Worm (Caenorhabditis elegans) whole organism, mixed stage, embryonic: ENCODE measurements around the gene arle-14.

Experiments used
- M03D4.4 ChIP-seq: sonication (generic microtip); optimal IDR thresholded peaks from 2 replicates; lab custom pipeline; 2017; ENCODE audit warnings: mild to moderate bottlenecking, missing genetic modification characterization, missing compliant biosample characterization
- bed-3 ChIP-seq: fragments of 200-800 bp; sonication (Bioruptor generic); optimal IDR thresholded peaks from 3 replicates; lab custom pipeline; 2018; ENCODE audit warnings: mild to moderate bottlenecking, missing genetic modification characterization, moderate library complexity, missing compliant biosample characterization
- blmp-1 ChIP-seq: fragments of 150-350 bp; optimal IDR thresholded peaks from 2 replicates; lab custom pipeline; 2014; ENCODE audit warnings: missing biosample characterization, missing genetic modification characterization
- ceh-39 ChIP-seq: fragments of 150-350 bp; optimal IDR thresholded peaks from 2 replicates; lab custom pipeline; 2014; ENCODE audit warnings: missing biosample characterization, missing genetic modification characterization
- ceh-43 ChIP-seq: fragments of 200-800 bp; sonication (Bioruptor generic); optimal IDR thresholded peaks from 2 replicates; lab custom pipeline; 2018; ENCODE audit warnings: mild to moderate bottlenecking, missing genetic modification characterization, moderate library complexity, missing compliant biosample characterization
- ceh-83 ChIP-seq: fragments of 200-800 bp; sonication (Bioruptor generic); optimal IDR thresholded peaks from 2 replicates; lab custom pipeline; 2018; ENCODE audit warnings: mild to moderate bottlenecking, missing genetic modification characterization, missing compliant biosample characterization
- ces-1 ChIP-seq: fragments of 150-350 bp; optimal IDR thresholded peaks from 2 replicates; lab custom pipeline; 2014; ENCODE audit warnings: missing biosample characterization, missing genetic modification reagents, missing genetic modification characterization
- cnd-1 ChIP-seq: fragments of 200-800 bp; sonication (Bioruptor generic); optimal IDR thresholded peaks from 2 replicates; lab custom pipeline; 2018; ENCODE audit warnings: mild to moderate bottlenecking, missing genetic modification characterization, missing compliant biosample characterization
- drap-1 ChIP-seq: fragments of 200-800 bp; sonication (Bioruptor generic); optimal IDR thresholded peaks from 3 replicates; lab custom pipeline; 2018; ENCODE audit warnings: mild to moderate bottlenecking, missing genetic modification characterization, missing compliant biosample characterization
- elt-1 ChIP-seq: sonication (generic microtip); optimal IDR thresholded peaks from 2 replicates; lab custom pipeline; 2017; ENCODE audit warnings: missing genetic modification characterization, mild to moderate bottlenecking, missing compliant biosample characterization, antibody characterized with exemption, moderate library complexity, borderline replicate concordance; ENCODE audit not compliant: insufficient read depth
- elt-3 ChIP-seq: fragments of 150-350 bp; optimal IDR thresholded peaks from 2 replicates; lab custom pipeline; 2014; ENCODE audit warnings: missing biosample characterization, missing genetic modification characterization
- flh-1 ChIP-seq: fragments of 200-800 bp; sonication (Bioruptor generic); optimal IDR thresholded peaks from 2 replicates; lab custom pipeline; 2018; ENCODE audit warnings: mild to moderate bottlenecking, missing genetic modification characterization, moderate library complexity, missing compliant biosample characterization
- ham-2 ChIP-seq: fragments of 200-800 bp; sonication (Bioruptor generic); optimal IDR thresholded peaks from 2 replicates; lab custom pipeline; 2018; ENCODE audit warnings: mild to moderate bottlenecking, missing genetic modification characterization, missing compliant biosample characterization
- hlh-1 ChIP-seq: fragments of 150-350 bp; optimal IDR thresholded peaks from 2 replicates; lab custom pipeline; 2014; ENCODE audit warnings: missing biosample characterization, missing genetic modification reagents, missing genetic modification characterization
- lin-13 ChIP-seq: fragments of 150-350 bp; optimal IDR thresholded peaks from 2 replicates; lab custom pipeline; 2014; ENCODE audit warnings: missing biosample characterization, missing genetic modification characterization
- lin-32 ChIP-seq: fragments of 200-800 bp; sonication (Bioruptor generic); optimal IDR thresholded peaks from 2 replicates; lab custom pipeline; 2018; ENCODE audit warnings: mild to moderate bottlenecking, missing genetic modification characterization, missing compliant biosample characterization
- lsy-2 ChIP-seq: fragments of 150-350 bp; optimal IDR thresholded peaks from 2 replicates; lab custom pipeline; 2014; ENCODE audit warnings: missing biosample characterization, missing genetic modification characterization
- mab-5 ChIP-seq: fragments of 150-350 bp; optimal IDR thresholded peaks from 2 replicates; lab custom pipeline; 2014; ENCODE audit warnings: missing biosample characterization, missing genetic modification characterization
- mep-1 ChIP-seq: fragments of 150-350 bp; optimal IDR thresholded peaks from 2 replicates; lab custom pipeline; 2017; ENCODE audit warnings: missing biosample characterization, missing genetic modification reagents, missing genetic modification characterization, inconsistent platforms
- mls-2 ChIP-seq: sonication (generic microtip); optimal IDR thresholded peaks from 2 replicates; lab custom pipeline; 2016; ENCODE audit warnings: mild to moderate bottlenecking, missing genetic modification characterization, moderate library complexity, missing compliant biosample characterization
- nhr-12 ChIP-seq: fragments of 150-350 bp; optimal IDR thresholded peaks from 2 replicates; lab custom pipeline; 2014; ENCODE audit warnings: missing biosample characterization, missing genetic modification characterization
- nhr-2 ChIP-seq: fragments of 150-350 bp; optimal IDR thresholded peaks from 2 replicates; lab custom pipeline; 2014; ENCODE audit warnings: missing biosample characterization, missing genetic modification characterization
- nhr-237 ChIP-seq: fragments of 150-350 bp; optimal IDR thresholded peaks from 2 replicates; lab custom pipeline; 2014; ENCODE audit warnings: missing biosample characterization, missing genetic modification characterization
- nhr-28 ChIP-seq: fragments of 150-350 bp; optimal IDR thresholded peaks from 2 replicates; lab custom pipeline; 2014; ENCODE audit warnings: missing biosample characterization, missing genetic modification characterization
- nhr-76 ChIP-seq: sonication (generic microtip); optimal IDR thresholded peaks from 2 replicates; lab custom pipeline; 2017; ENCODE audit warnings: missing biosample characterization, missing genetic modification characterization
- pha-4 ChIP-seq: fragments of 150-350 bp; optimal IDR thresholded peaks from 2 replicates; lab custom pipeline; 2018; ENCODE audit warnings: missing biosample characterization, missing genetic modification reagents, missing genetic modification characterization
- sem-2 ChIP-seq: fragments of 200-800 bp; sonication (Bioruptor generic); optimal IDR thresholded peaks from 2 replicates; lab custom pipeline; 2018; ENCODE audit warnings: mild to moderate bottlenecking, missing genetic modification characterization, missing compliant biosample characterization
- snpc-4 ChIP-seq: fragments of 150-350 bp; optimal IDR thresholded peaks from 2 replicates; lab custom pipeline; 2014; ENCODE audit warnings: missing biosample characterization, missing genetic modification characterization
- sptf-1 ChIP-seq: sonication (generic microtip); optimal IDR thresholded peaks from 2 replicates; lab custom pipeline; 2017; ENCODE audit warnings: mild to moderate bottlenecking, missing genetic modification characterization, moderate library complexity, missing compliant biosample characterization
- tbx-8 ChIP-seq: fragments of 200-800 bp; sonication (Bioruptor generic); optimal IDR thresholded peaks from 2 replicates; lab custom pipeline; 2018; ENCODE audit warnings: mild to moderate bottlenecking, missing genetic modification characterization, moderate library complexity, missing compliant biosample characterization
- unc-120 ChIP-seq: sonication (generic microtip); optimal IDR thresholded peaks from 2 replicates; lab custom pipeline; 2017; ENCODE audit warnings: missing genetic modification characterization, missing compliant biosample characterization; ENCODE audit not compliant: poor library complexity, severe bottlenecking
- unc-39 ChIP-seq: fragments of 150-350 bp; optimal IDR thresholded peaks from 2 replicates; lab custom pipeline; 2014; ENCODE audit warnings: missing biosample characterization, missing genetic modification characterization
- unc-62 ChIP-seq: fragments of 150-350 bp; optimal IDR thresholded peaks from 2 replicates; lab custom pipeline; 2014; ENCODE audit warnings: missing biosample characterization, missing genetic modification reagents, missing genetic modification characterization
- zip-8 ChIP-seq: fragments of 150-350 bp; optimal IDR thresholded peaks from 2 replicates; lab custom pipeline; 2014; ENCODE audit warnings: missing biosample characterization, missing genetic modification characterization
- ztf-11 ChIP-seq: fragments of 150-350 bp; optimal IDR thresholded peaks from 2 replicates; lab custom pipeline; 2014; ENCODE audit warnings: missing biosample characterization, missing genetic modification characterization

Gene arle-14

DNA sequence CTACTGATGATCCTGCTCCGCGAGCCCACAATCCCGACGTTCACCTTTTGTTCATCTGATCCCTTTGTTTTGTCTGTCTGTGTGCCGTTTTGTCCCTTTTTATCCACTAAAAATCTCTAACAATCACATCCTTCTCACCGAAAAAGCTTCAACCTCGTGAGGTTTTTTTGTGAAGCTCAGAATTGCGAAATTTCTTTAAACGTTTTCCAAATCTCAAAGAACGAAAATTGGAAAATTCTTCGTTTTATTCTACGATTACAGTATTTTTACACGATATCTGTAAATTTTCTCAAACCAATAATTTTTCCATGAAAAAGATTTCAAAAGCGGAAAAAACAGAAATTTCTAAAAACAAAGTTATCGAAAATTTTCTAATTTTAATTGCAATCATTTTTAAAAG, 18.5 kb upstream of the arle-14 start:
- no peak for TF ChIP-seq ceh-39 (tag; lab: Kevin White, UChicago)
- TF ChIP-seq nhr-28 (tag; lab: Kevin White, UChicago), result no peak
- TF ChIP-seq hlh-1 (tag; lab: Kevin White, UChicago), result no peak
- no peak for TF ChIP-seq lin-13 (tag; lab: Kevin White, UChicago)
- TF ChIP-seq bed-3 (GFP tag; lab: Kevin White, UChicago), result no peak
- TF ChIP-seq lin-32 (GFP tag; lab: Kevin White, UChicago), result no peak
- no peak for TF ChIP-seq mls-2 (tag; lab: Kevin White, UChicago)
- no peak for TF ChIP-seq ham-2
- TF ChIP-seq ztf-11 (tag; lab: Kevin White, UChicago), result no peak
- TF ChIP-seq sem-2 (GFP tag; lab: Kevin White, UChicago), result no peak
- no peak for TF ChIP-seq blmp-1 (tag; lab: Kevin White, UChicago)
- TF ChIP-seq tbx-8 (GFP tag; lab: Kevin White, UChicago), result no peak
- TF ChIP-seq mep-1, result no peak
- no peak for TF ChIP-seq snpc-4

DNA sequence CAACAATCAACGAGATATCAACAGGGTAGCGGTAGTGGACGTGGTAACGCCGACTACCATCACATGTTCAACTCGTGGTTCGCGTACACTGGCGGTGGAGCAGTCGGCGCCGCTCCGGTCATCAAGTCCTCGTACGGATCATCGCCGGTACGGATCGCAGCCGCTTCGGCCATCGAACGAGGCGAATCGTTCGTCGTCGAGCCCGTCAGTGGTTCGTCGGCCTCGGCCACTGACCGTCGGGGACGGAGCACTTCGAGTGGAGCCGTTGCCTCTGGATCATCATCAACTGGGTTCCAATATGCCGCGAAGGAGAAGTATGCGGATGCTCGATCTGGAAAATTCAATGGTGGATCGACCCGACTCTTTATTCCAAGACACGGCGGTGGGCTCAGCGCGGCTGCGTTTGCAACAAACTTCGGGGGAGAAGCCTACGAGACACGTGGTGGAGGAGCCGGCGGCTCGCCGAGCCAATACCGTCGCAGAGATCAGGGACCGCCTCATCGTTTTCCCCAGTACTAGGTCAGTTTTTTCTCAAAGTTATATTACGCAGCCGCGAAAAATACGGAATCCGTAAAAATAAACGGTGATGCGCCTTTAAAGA, 17.2 kb upstream of the arle-14 start:
- TF ChIP-seq sem-2 (GFP tag; lab: Kevin White, UChicago) (peak; percentile 2), mep-1 (no peak)
- TF ChIP-seq, all 35 proteins: peak for 1

DNA sequence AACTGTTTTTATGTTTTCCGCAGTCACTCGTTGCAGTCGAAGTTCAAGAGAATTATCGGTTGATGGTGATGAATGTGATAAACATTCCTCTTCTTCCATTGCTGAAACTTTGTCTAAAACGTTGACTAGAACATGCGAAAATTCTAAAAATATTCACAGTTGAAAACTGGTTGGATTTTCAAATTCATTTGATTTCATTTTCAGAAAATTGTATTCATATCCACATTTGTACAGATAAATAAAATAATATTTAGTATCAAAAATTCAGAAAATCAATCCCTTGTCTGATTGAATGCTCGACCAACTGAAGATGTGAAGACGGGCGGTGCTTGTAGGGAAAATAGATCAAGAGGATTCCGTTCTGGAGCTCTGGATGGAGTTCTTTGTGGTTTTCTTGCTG, 14.9 kb upstream of the arle-14 start, which contains the start of gene F54E7.9:
F54E7.9 (minus strand) TSS at position 101 of the 400 bp plus-strand sequence.
- no peak for TF ChIP-seq snpc-4
- no peak for TF ChIP-seq elt-3 (tag; lab: Kevin White, UChicago)
- TF ChIP-seq ceh-43 (GFP tag; lab: Kevin White, UChicago), result no peak
- no peak for TF ChIP-seq elt-1 (tag; lab: Kevin White, UChicago)
- TF ChIP-seq sptf-1 (tag; lab: Kevin White, UChicago), result no peak
- no peak for TF ChIP-seq ztf-11 (tag; lab: Kevin White, UChicago)
- no peak for TF ChIP-seq mls-2 (tag; lab: Kevin White, UChicago)
- TF ChIP-seq unc-120 (tag; lab: Kevin White, UChicago), result no peak
- TF ChIP-seq nhr-28 (tag; lab: Kevin White, UChicago), result no peak
- no peak for TF ChIP-seq lin-32 (GFP tag; lab: Kevin White, UChicago)
- TF ChIP-seq mab-5, result no peak
- TF ChIP-seq sem-2 (GFP tag; lab: Kevin White, UChicago), result no peak
- no peak for TF ChIP-seq ces-1 (GFP tag; lab: Kevin White, UChicago)
- TF ChIP-seq nhr-12 (tag; lab: Kevin White, UChicago), result no peak
- no peak for TF ChIP-seq nhr-2 (tag; lab: Kevin White, UChicago)
- TF ChIP-seq hlh-1 (tag; lab: Kevin White, UChicago), result no peak
- TF ChIP-seq blmp-1 (tag; lab: Kevin White, UChicago), result no peak
- TF ChIP-seq unc-39, result no peak
- TF ChIP-seq, all 35 proteins: peak for 0

DNA sequence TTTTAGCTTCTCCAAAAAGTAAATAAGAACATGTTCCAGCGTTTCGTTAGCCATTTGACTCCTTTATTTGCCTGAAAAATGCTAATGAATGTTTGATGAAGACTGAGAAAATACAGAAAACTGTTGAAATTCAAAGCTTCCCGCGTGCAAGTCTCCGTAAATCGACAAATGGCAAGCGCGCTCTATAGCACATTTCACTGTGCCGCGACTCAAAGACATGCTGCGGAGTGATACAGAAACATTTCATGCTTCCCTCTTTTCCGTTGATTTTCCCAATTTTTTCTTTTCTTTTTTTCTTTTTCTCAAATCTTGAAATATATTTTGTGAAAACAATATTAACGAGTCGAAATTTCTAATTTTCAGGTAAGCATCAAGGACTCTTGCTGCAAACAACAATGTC, 13.8 kb upstream of the arle-14 start, which contains the start of the genes ska-3 and rps-12:
ska-3 (minus strand) TSS at position 71 of the 400 bp plus-strand sequence.
rps-12 (plus strand) TSS at position 364 of the 400 bp plus-strand sequence.
- peak; percentile 73 for TF ChIP-seq mls-2 (tag; lab: Kevin White, UChicago)
- TF ChIP-seq lin-13 (tag; lab: Kevin White, UChicago), result peak; percentile 99
- TF ChIP-seq tbx-8 (GFP tag; lab: Kevin White, UChicago), result peak; percentile 55
- TF ChIP-seq nhr-237 (tag; lab: Kevin White, UChicago), result peak; percentile 98
- peak; percentile 11 for TF ChIP-seq sem-2 (GFP tag; lab: Kevin White, UChicago)
- no peak for TF ChIP-seq snpc-4
- TF ChIP-seq lin-32 (GFP tag; lab: Kevin White, UChicago), result no peak
- TF ChIP-seq M03D4.4 (tag; lab: Kevin White, UChicago), result peak; percentile 89
- TF ChIP-seq drap-1 (GFP tag; lab: Kevin White, UChicago), result peak; percentile 86
- TF ChIP-seq nhr-28 (tag; lab: Kevin White, UChicago), result peak; percentile 24
- TF ChIP-seq elt-3 (tag; lab: Kevin White, UChicago), result peak; percentile 55
- TF ChIP-seq hlh-1 (tag; lab: Kevin White, UChicago), result peak; percentile 66
- no peak for TF ChIP-seq nhr-76 (tag; lab: Kevin White, UChicago)
- peak; percentile 45 for TF ChIP-seq cnd-1 (tag; lab: Kevin White, UChicago)
- peak; percentile 25 for TF ChIP-seq ceh-83 (GFP tag; lab: Kevin White, UChicago)
- peak; percentile 100 for TF ChIP-seq mep-1
- TF ChIP-seq flh-1 (GFP tag; lab: Kevin White, UChicago), result no peak
- peak; percentile 85 for TF ChIP-seq unc-62 (GFP tag; lab: Kevin White, UChicago)
- peak; percentile 69 for TF ChIP-seq ztf-11 (tag; lab: Kevin White, UChicago)
- peak; percentile 88 for TF ChIP-seq unc-120 (tag; lab: Kevin White, UChicago)
- TF ChIP-seq ceh-39 (tag; lab: Kevin White, UChicago), result peak; percentile 95
- TF ChIP-seq ces-1 (GFP tag; lab: Kevin White, UChicago), result peak; percentile 81
- peak; percentile 99 for TF ChIP-seq pha-4 (tag; lab: Kevin White, UChicago)
- TF ChIP-seq nhr-12 (tag; lab: Kevin White, UChicago), result peak; percentile 90
- no peak for TF ChIP-seq unc-39
- TF ChIP-seq elt-1 (tag; lab: Kevin White, UChicago), result peak; percentile 53
- TF ChIP-seq sptf-1 (tag; lab: Kevin White, UChicago), result peak; percentile 88
- TF ChIP-seq nhr-2 (tag; lab: Kevin White, UChicago), result peak; percentile 54
- TF ChIP-seq ceh-43 (GFP tag; lab: Kevin White, UChicago), result peak; percentile 9
- TF ChIP-seq bed-3 (GFP tag; lab: Kevin White, UChicago), result peak; percentile 26
- peak; percentile 60 for TF ChIP-seq mab-5
- no peak for TF ChIP-seq blmp-1 (tag; lab: Kevin White, UChicago)
- peak; percentile 92 for TF ChIP-seq lsy-2 (tag; lab: Kevin White, UChicago)
- no peak for TF ChIP-seq zip-8
- peak; percentile 87 for TF ChIP-seq ham-2
